Worm (Caenorhabditis elegans) whole organism, L4/young adult: ENCODE results near the gene asns-2.

Experiments
- W03F9.2 ChIP-seq: fragments of 150-350 bp; optimal IDR thresholded peaks from 2 replicates; lab custom pipeline; 2014; ENCODE audit warnings: missing biosample characterization, missing genetic modification characterization
- dao-5 ChIP-seq: sonication (generic microtip); optimal IDR thresholded peaks from 2 replicates; lab custom pipeline; 2016; ENCODE audit warnings: missing genotype, missing genetic modification characterization, moderate library complexity, missing compliant biosample characterization
- him-1 ChIP-seq: sonication (generic microtip); optimal IDR thresholded peaks from 2 replicates; lab custom pipeline; 2016; ENCODE audit warnings: missing genotype, missing genetic modification reagents, missing genetic modification characterization, missing compliant biosample characterization

- TF ChIP-seq him-1 (tag; lab: Kevin White, UChicago) (no peak), dao-5 (tag; lab: Kevin White, UChicago) (no peak), W03F9.2 (tag; lab: Kevin White, UChicago) (no peak)
Measured at ce11 chrX:8761060-8761459, 10.3 kb upstream of the asns-2 start.
